Fruit fly (Drosophila melanogaster): ENCODE measurements around the gene Doc3.

Gene Doc3

DNA sequence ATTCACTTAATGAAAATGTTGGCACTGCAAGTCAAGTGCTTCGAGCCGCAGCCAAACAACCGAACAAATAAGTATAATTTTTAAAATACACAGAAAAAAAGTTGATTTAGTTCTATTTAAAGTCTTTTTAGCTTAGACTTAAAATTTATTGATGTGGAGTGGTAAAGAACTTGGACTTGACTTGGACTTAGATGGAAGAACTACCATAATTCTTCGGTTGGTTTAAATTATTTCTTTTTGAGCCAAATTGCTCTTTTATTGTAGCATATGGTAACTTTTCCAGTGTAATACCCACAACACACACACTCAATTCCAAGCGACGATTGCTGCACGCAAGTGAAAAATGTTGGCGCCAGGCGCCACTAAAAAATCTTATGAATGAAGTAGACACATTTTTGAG lies 23.1 kb downstream of the Doc3 start (continued):
- TF ChIP-seq CG15269 (tag; optimal IDR thresholded peaks at IDR 0.05) (peak; percentile 30), CG2199 (GFP tag; IDR thresholded peaks at IDR 0.05) (no peak), tio (GFP tag; optimal IDR thresholded peaks at IDR 0.05) (no peak), Ets97D (GFP tag; optimal IDR thresholded peaks at IDR 0.05) (no peak), CG7928 (GFP tag; optimal IDR thresholded peaks at IDR 0.05) (no peak), HmgZ (tag; optimal IDR thresholded peaks at IDR 0.05) (no peak), vfl (GFP tag; optimal IDR thresholded peaks at IDR 0.05) (no peak), tin (GFP tag; optimal IDR thresholded peaks at IDR 0.05) (peak; percentile 47), pum (GFP tag; optimal IDR thresholded peaks at IDR 0.05) (peak; percentile 39), CG11456 (GFP tag; IDR thresholded peaks at IDR 0.05) (no peak), ewg (GFP tag; optimal IDR thresholded peaks at IDR 0.05) (peak; percentile 10), CG1647 (GFP tag; optimal IDR thresholded peaks at IDR 0.05) (no peak), gt (GFP tag; IDR thresholded peaks at IDR 0.05) (no peak), toy (GFP tag; IDR thresholded peaks at IDR 0.05) (no peak), CG11695 (GFP tag; IDR thresholded peaks at IDR 0.05) (peak; percentile 23; the same call in 1 of the 3 replicates), en (GFP tag; optimal IDR thresholded peaks at IDR 0.05) (no peak), CG8089 (GFP tag; optimal IDR thresholded peaks at IDR 0.05) (peak; percentile 21), schlank (tag; optimal IDR thresholded peaks at IDR 0.05) (no peak), Dip3 (GFP tag; optimal IDR thresholded peaks at IDR 0.05) (no peak), bbx (GFP tag; IDR thresholded peaks at IDR 0.05; ENCODE audit: partially characterized antibody) (no peak), CG42726 (GFP tag; IDR thresholded peaks at IDR 0.05; ENCODE audit: partially characterized antibody) (no peak), eve (GFP tag; optimal IDR thresholded peaks at IDR 0.05) (peak in 1 of 2 experiments; percentile 57), al (GFP tag; IDR thresholded peaks at IDR 0.05) (no peak), Xbp1 (GFP tag; optimal IDR thresholded peaks at IDR 0.05) (peak; percentile 31), Adf1 (GFP tag; IDR thresholded peaks at IDR 0.05) (no peak), ERR (GFP tag; optimal IDR thresholded peaks at IDR 0.05) (no peak), MBD-R2 (GFP tag; IDR thresholded peaks at IDR 0.05) (no peak), CG3847 (GFP tag; IDR thresholded peaks at IDR 0.05) (no peak), fd96Cb (tag; optimal IDR thresholded peaks at IDR 0.05) (peak; percentile 42), CG7745 (tag; optimal IDR thresholded peaks at IDR 0.05) (no peak), CG9215 (GFP tag; IDR thresholded peaks at IDR 0.05) (no peak), CG14441 (GFP tag; IDR thresholded peaks at IDR 0.05) (no peak), pita (GFP tag; optimal IDR thresholded peaks at IDR 0.05) (no peak), Sry-δ (GFP tag; optimal IDR thresholded peaks at IDR 0.05) (no peak), BtbVII (GFP tag; optimal IDR thresholded peaks at IDR 0.05) (no peak), CG13775 (GFP tag; optimal IDR thresholded peaks at IDR 0.05) (peak; percentile 35), CG10654 (GFP tag; optimal IDR thresholded peaks at IDR 0.05) (no peak), Deaf1 (tag; optimal IDR thresholded peaks at IDR 0.05) (no peak), Mad (GFP tag; optimal IDR thresholded peaks at IDR 0.05) (no peak), CG9797 (GFP tag; optimal IDR thresholded peaks at IDR 0.05) (no peak), jigr1 (GFP tag; IDR thresholded peaks at IDR 0.05) (no peak), Sry-β (GFP tag; optimal IDR thresholded peaks at IDR 0.05) (no peak), Sin3A (optimal IDR thresholded peaks at IDR 0.05) (no peak), CG7987 (GFP tag; optimal IDR thresholded peaks at IDR 0.05) (no peak), Dek (tag; optimal IDR thresholded peaks at IDR 0.05) (no peak), zf30C (GFP tag; optimal IDR thresholded peaks at IDR 0.05) (peak; percentile 69), Tbp (GFP tag; optimal IDR thresholded peaks at IDR 0.05) (no peak), CG31441 (GFP tag; IDR thresholded peaks at IDR 0.05) (peak; percentile 51; the same call in 1 of the 2 replicates), Meics (GFP tag; optimal IDR thresholded peaks at IDR 0.05) (no peak), CG5180 (GFP tag; optimal IDR thresholded peaks at IDR 0.05) (no peak), sisA (GFP tag; IDR thresholded peaks at IDR 0.05) (peak; percentile 41; the same call in 1 of the 2 replicates), slbo (GFP tag; IDR thresholded peaks at IDR 0.05) (no peak), CG8478 (optimal IDR thresholded peaks at IDR 0.05) (no peak), onecut (GFP tag; IDR thresholded peaks at IDR 0.05) (no peak)

Measured in whole organism, embryonic.